Fruit fly (Drosophila melanogaster): Measurements from ENCODE around the gene Mgat2.

dm6 chr3R:30030061-30030460 lies 8.0 kb upstream of the Mgat2 start:
- no peak for TF ChIP-seq dmrt11E (tag; optimal IDR thresholded peaks at IDR 0.05)
- no peak for TF ChIP-seq CG13287 (GFP tag; IDR thresholded peaks at IDR 0.05; ENCODE audit: partially characterized antibody)

Data from whole organism, embryonic.